Worm (Caenorhabditis elegans) whole organism, young adult: Measurements from ENCODE around the gene C05D2.8.

Source experiments
- B0019.2 ChIP-seq: fragments of 200-800 bp; sonication (Bioruptor generic); conservative IDR thresholded peaks from 2 replicates; pipeline ENCODE4 v1.3.6; 2022; ENCODE audit warnings: missing genetic modification reagents, missing genetic modification characterization, missing compliant biosample characterization
- B0261.1 ChIP-seq: sonication (generic microtip); optimal IDR thresholded peaks from 2 replicates; lab custom pipeline; 2016; ENCODE audit warnings: mild to moderate bottlenecking, missing genetic modification characterization, moderate library complexity, missing compliant biosample characterization
- C17E4.6 ChIP-seq: fragments of 200-800 bp; sonication (Bioruptor generic); IDR thresholded peaks from 2 replicates; pipeline ENCODE4 v1.3.6; 2022; ENCODE audit warnings: missing genetic modification reagents, missing genetic modification characterization, missing compliant biosample characterization
- D2030.7 ChIP-seq: fragments of 200-800 bp; sonication (Bioruptor generic); IDR thresholded peaks from 2 replicates; pipeline ENCODE4 v1.3.6; 2022; ENCODE audit warnings: missing genetic modification reagents, missing genetic modification characterization, missing compliant biosample characterization
- F33H1.4 ChIP-seq: fragments of 200-800 bp; sonication (Bioruptor generic); IDR thresholded peaks from 2 replicates; pipeline ENCODE4 v1.3.6; 2022; ENCODE audit warnings: missing genetic modification reagents, missing genetic modification characterization, missing compliant biosample characterization
- F49E8.2 ChIP-seq: sonication (generic microtip); optimal IDR thresholded peaks from 3 replicates; lab custom pipeline; 2017; ENCODE audit warnings: missing genetic modification characterization, mild to moderate bottlenecking, missing compliant biosample characterization, antibody characterized with exemption, moderate library complexity; ENCODE audit not compliant: insufficient read depth
- Y95B8A.8 ChIP-seq: fragments of 200-800 bp; sonication (Bioruptor generic); IDR thresholded peaks from 2 replicates; pipeline ENCODE4 v1.3.6; 2022; ENCODE audit warnings: missing genetic modification reagents, missing genetic modification characterization, missing compliant biosample characterization
- akir-1 ChIP-seq: fragments of 200-800 bp; sonication (Bioruptor generic); optimal IDR thresholded peaks from 2 replicates; lab custom pipeline; 2018; ENCODE audit warnings: mild to moderate bottlenecking, missing genetic modification characterization, moderate library complexity, missing compliant biosample characterization
- ccch-3 ChIP-seq: fragments of 200-800 bp; sonication (Bioruptor generic); optimal IDR thresholded peaks from 2 replicates; lab custom pipeline; 2018; ENCODE audit warnings: mild to moderate bottlenecking, missing genetic modification characterization, missing compliant biosample characterization
- ceh-40 ChIP-seq: fragments of 200-800 bp; sonication (Bioruptor generic); IDR thresholded peaks from 2 replicates; pipeline ENCODE4 v1.3.6; 2022; ENCODE audit warnings: missing genetic modification characterization, missing compliant biosample characterization
- ceh-91 ChIP-seq: fragments of 200-800 bp; sonication (Bioruptor generic); IDR thresholded peaks from 2 replicates; pipeline ENCODE4 v1.3.6; 2022; ENCODE audit warnings: missing genetic modification reagents, missing genetic modification characterization, missing compliant biosample characterization
- dpl-1 ChIP-seq: fragments of 150-350 bp; optimal IDR thresholded peaks from 2 replicates; lab custom pipeline; 2014; ENCODE audit warnings: missing biosample characterization, missing genetic modification reagents, missing genetic modification characterization
- efl-1 ChIP-seq: fragments of 150-350 bp; optimal IDR thresholded peaks from 2 replicates; lab custom pipeline; 2014; ENCODE audit warnings: missing biosample characterization, missing genetic modification reagents, missing genetic modification characterization
- egl-44 ChIP-seq: fragments of 200-800 bp; sonication (Bioruptor generic); IDR thresholded peaks from 2 replicates; pipeline ENCODE4 v1.3.6; 2022; ENCODE audit warnings: missing genetic modification reagents, missing genetic modification characterization, missing compliant biosample characterization
- hrde-1 ChIP-seq: sonication (generic microtip); optimal IDR thresholded peaks from 2 replicates; lab custom pipeline; 2016; ENCODE audit warnings: missing genetic modification characterization, mild to moderate bottlenecking, missing compliant biosample characterization, moderate library complexity, missing genotype, missing genetic modification reagents, borderline replicate concordance
- lin-35 ChIP-seq, 3 experiments: fragments of 150-350 bp in 2 of 3; sonication (generic microtip) in 1 of 3; optimal IDR thresholded peaks; 2 replicates each; lab custom pipeline; 2014 to 2018; ENCODE audit warnings: missing biosample characterization in 3 of 3, missing genetic modification characterization in 3 of 3, missing genetic modification reagents in 3 of 3
- lin-40 ChIP-seq: sonication (generic microtip); optimal IDR thresholded peaks from 2 replicates; lab custom pipeline; 2016; ENCODE audit warnings: missing genetic modification characterization, mild to moderate bottlenecking, missing compliant biosample characterization, missing genotype, missing genetic modification reagents
- lin-54 ChIP-seq: fragments of 200-800 bp; sonication (Bioruptor generic); optimal IDR thresholded peaks from 2 replicates; lab custom pipeline; 2018; ENCODE audit warnings: mild to moderate bottlenecking, missing genetic modification characterization, missing compliant biosample characterization
- lsl-1 ChIP-seq: fragments of 200-800 bp; sonication (Bioruptor generic); optimal IDR thresholded peaks from 2 replicates; lab custom pipeline; 2018; ENCODE audit warnings: mild to moderate bottlenecking, missing genetic modification characterization, moderate library complexity, missing compliant biosample characterization
- madf-10 ChIP-seq: sonication (generic microtip); optimal IDR thresholded peaks from 2 replicates; lab custom pipeline; 2016; ENCODE audit warnings: mild to moderate bottlenecking, missing genetic modification characterization, missing compliant biosample characterization
- madf-6 ChIP-seq: fragments of 200-800 bp; sonication (Bioruptor generic); IDR thresholded peaks from 2 replicates; pipeline ENCODE4 v1.3.6; 2022; ENCODE audit warnings: missing genetic modification reagents, missing genetic modification characterization, missing compliant biosample characterization
- madf-8 ChIP-seq: fragments of 200-800 bp; sonication (Bioruptor generic); conservative IDR thresholded peaks from 2 replicates; pipeline ENCODE4 v1.3.6; 2022; ENCODE audit warnings: missing genetic modification reagents, missing genetic modification characterization, missing compliant biosample characterization
- mxl-1 ChIP-seq: sonication (generic microtip); optimal IDR thresholded peaks from 2 replicates; lab custom pipeline; 2016; ENCODE audit warnings: missing genetic modification characterization, missing compliant biosample characterization
- nhr-27 ChIP-seq: fragments of 200-800 bp; sonication (Bioruptor generic); optimal IDR thresholded peaks from 2 replicates; lab custom pipeline; 2018; ENCODE audit warnings: mild to moderate bottlenecking, missing genetic modification characterization, moderate library complexity, missing compliant biosample characterization
- nhr-80 ChIP-seq: sonication (generic microtip); optimal IDR thresholded peaks from 2 replicates; lab custom pipeline; 2016; ENCODE audit warnings: missing genetic modification characterization, missing compliant biosample characterization
- rpc-1 ChIP-seq, 2 experiments: fragments of 150-350 bp in 1 of 2; sonication (generic microtip) in 1 of 2; optimal IDR thresholded peaks; 2 replicates each; lab custom pipeline; 2014 to 2018; ENCODE audit warnings: missing biosample characterization in 1 of 2, missing genetic modification characterization in 1 of 2, missing genetic modification reagents in 1 of 2, missing genotype in 1 of 2
- snpc-1.3 ChIP-seq: sonication (generic microtip); optimal IDR thresholded peaks from 2 replicates; lab custom pipeline; 2017; ENCODE audit warnings: missing genetic modification characterization, mild to moderate bottlenecking, missing compliant biosample characterization, antibody characterized with exemption, moderate library complexity, missing genotype, missing genetic modification reagents; ENCODE audit not compliant: insufficient read depth
- tbp1 ChIP-seq: fragments of 200-800 bp; sonication (Bioruptor generic); optimal IDR thresholded peaks from 2 replicates; lab custom pipeline; 2018; ENCODE audit warnings: mild to moderate bottlenecking, missing genetic modification characterization, missing compliant biosample characterization
- tbx-9 ChIP-seq: sonication (generic microtip); optimal IDR thresholded peaks from 2 replicates; lab custom pipeline; 2016; ENCODE audit warnings: borderline replicate concordance, missing genetic modification characterization, inconsistent platforms, missing compliant biosample characterization
- tlf-1 ChIP-seq: fragments of 200-800 bp; sonication (Bioruptor generic); optimal IDR thresholded peaks from 2 replicates; lab custom pipeline; 2018; ENCODE audit warnings: mild to moderate bottlenecking, missing genetic modification characterization, missing compliant biosample characterization
- xnd-1 ChIP-seq: sonication (generic microtip); optimal IDR thresholded peaks from 2 replicates; lab custom pipeline; 2016; ENCODE audit warnings: missing genotype, missing genetic modification reagents, missing genetic modification characterization, missing compliant biosample characterization
- ztf-6 ChIP-seq: fragments of 200-800 bp; sonication (Bioruptor generic); IDR thresholded peaks from 2 replicates; pipeline ENCODE4 v1.3.6; 2022; ENCODE audit warnings: missing genetic modification reagents, missing genetic modification characterization, missing compliant biosample characterization

C05D2.8 gene

DNA sequence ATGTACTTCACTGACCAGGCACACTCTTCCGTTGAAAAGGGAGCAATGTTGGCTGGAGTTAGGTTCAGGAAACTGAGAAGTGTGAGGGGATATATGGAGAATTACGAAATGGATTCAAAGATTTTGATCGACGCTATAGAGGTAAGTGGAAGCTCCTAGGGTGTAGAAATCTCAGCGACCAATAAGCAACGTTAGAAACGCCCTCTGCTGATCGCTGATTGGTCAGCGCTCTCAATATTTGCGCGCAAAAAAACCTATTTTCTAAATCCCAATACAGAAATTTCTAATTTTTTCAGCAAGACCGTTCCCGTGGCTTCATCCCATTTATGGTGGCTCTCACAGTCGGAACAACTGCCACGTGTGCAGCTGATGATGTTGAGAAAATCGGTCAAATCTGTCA is 5.5 kb upstream of the C05D2.8 start (continued):
- TF ChIP-seq hrde-1 (tag; lab: Kevin White, UChicago) (no peak), tlf-1 (GFP tag; lab: Kevin White, UChicago) (no peak)

DNA sequence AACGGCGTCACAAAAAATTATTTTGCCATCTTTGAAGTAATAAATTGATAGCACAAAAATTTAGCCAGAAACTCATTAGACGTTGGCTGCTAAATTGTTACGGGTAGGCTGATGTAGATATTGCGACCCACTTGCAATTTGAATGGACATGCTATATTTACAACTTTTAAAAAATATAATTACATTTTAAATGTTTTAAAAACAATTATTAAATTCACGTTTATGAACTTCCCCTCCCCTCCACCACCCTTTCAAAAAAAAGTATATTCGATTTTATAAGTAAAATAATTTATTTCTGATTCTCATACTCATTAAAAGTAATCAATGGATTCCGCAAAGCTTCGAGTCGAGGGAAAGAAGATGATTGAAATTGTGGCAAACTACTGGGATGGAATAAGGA is 4.5 kb upstream of the C05D2.8 start, which contains the start of gene basl-1:
Gene basl-1 (plus strand): TSS at position 301 of the 400 bp plus-strand sequence.
- no peak for TF ChIP-seq nhr-27
- no peak for TF ChIP-seq Y95B8A.8
- TF ChIP-seq snpc-1.3 (tag; lab: Kevin White, UChicago), result no peak
- TF ChIP-seq C17E4.6 (GFP tag; lab: Robert Waterston, UW), result no peak

DNA sequence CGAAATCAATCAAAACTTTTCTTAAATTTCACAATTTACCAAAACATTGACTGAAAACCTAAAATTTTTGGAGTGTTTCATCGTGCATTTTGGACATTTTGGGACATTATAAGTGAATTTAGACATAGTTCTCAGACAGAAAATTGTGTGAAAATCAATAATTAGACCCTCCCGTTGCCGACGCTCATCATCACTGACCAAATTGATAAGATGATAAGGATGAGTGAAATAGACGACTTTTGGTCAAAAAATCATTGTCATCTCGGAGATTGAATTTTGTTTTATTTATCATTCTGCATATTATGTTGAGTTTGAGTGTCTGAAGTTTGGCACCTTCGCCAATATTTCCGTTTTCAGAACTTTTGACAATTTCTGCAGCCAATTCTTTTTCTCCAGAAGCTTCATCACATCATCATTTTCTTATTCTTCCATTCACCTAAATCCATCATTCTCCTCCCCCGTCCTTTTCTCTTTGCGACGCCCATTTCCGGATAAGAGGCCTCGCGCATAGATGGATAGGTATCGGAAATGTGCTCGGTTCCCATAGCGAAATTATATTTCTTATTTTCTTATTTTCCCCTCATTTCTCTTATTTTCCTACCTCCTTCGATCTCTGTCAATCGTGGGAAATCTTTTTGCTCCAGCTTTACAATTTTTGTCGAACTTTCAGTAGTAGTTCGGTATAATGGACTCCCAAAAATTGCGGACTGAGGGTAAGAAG is 1.6 kb upstream of the C05D2.8 start, which contains the start of gene bas-1:
Gene bas-1 (plus strand): TSS at position 671 of the 721 bp plus-strand sequence.
- TF ChIP-seq ccch-3 (GFP tag; lab: Kevin White, UChicago) (no peak), mxl-1 (tag; lab: Kevin White, UChicago) (no peak), egl-44 (GFP tag; lab: Robert Waterston, UW) (no peak), nhr-80 (tag; lab: Kevin White, UChicago) (peak; percentile 50), dpl-1 (no peak), Y95B8A.8 (no peak), B0019.2 (GFP tag; lab: Robert Waterston, UW) (no peak), B0261.1 (tag; lab: Kevin White, UChicago) (no peak)

DNA sequence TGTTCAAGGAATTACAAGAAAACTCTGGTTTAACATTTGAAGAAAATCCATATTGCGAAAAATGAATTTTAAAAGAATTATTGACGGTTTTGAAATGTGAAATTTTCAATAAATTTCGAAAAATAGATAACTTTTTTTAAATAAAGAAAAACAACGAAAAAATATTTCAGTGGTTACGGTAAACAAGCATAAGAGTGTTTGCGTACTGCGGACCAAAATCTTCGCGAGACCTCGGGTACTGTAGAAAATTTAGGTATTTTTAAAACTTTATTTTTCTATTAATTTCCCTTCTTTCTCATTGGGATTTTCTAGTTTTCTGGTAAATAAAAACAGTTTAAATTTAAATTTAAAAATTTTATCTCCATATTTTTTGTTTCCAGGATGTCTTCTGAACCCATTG is 6.1 kb downstream of the C05D2.8 start, which contains the start of gene xnd-1:
Gene xnd-1 (plus strand): TSS at position 381 of the 400 bp plus-strand sequence.
- TF ChIP-seq nhr-80 (tag; lab: Kevin White, UChicago) (no peak), ceh-40 (no peak), madf-8 (GFP tag; lab: Robert Waterston, UW) (0 out of 2 replicates have a peak, but pooled peaks have one; percentile 36), madf-6 (peak; percentile 69), akir-1 (no peak), F33H1.4 (GFP tag; lab: Robert Waterston, UW) (peak; percentile 82), efl-1 (GFP tag; lab: Kevin White, UChicago) (peak; percentile 41), snpc-1.3 (tag; lab: Kevin White, UChicago) (peak; percentile 57), ceh-91 (GFP tag; lab: Robert Waterston, UW) (peak; percentile 52), madf-10 (tag; lab: Kevin White, UChicago) (no peak), rpc-1 (optimal IDR thresholded peaks at IDR 0.05; lab: Kevin White, UChicago) (no peak), rpc-1 (tag; optimal IDR thresholded peaks at IDR 0.05; lab: Kevin White, UChicago) (no peak), tbx-9 (tag; lab: Kevin White, UChicago) (no peak), ztf-6 (GFP tag; lab: Robert Waterston, UW) (no peak), xnd-1 (no peak), lin-54 (GFP tag; lab: Kevin White, UChicago) (peak; percentile 46), lsl-1 (peak; percentile 95), tbp1 (no peak), B0019.2 (GFP tag; lab: Robert Waterston, UW) (peak; percentile 54; the same call in 1 of the 2 replicates), F49E8.2 (tag; lab: Kevin White, UChicago) (peak; percentile 48), D2030.7 (GFP tag; lab: Robert Waterston, UW) (peak; percentile 43; the same call in 1 of the 2 replicates), dpl-1 (peak; percentile 19), lin-35 (GFP tag; optimal IDR thresholded peaks at IDR 0.05; lab: Kevin White, UChicago) (no peak), lin-40 (no peak)
